Fruit fly (Drosophila melanogaster): ENCODE measurements around the gene Cnb.

- no peak for TF ChIP-seq CG4496 (GFP tag; IDR thresholded peaks at IDR 0.05)
- TF ChIP-seq CG34367 (tag; optimal IDR thresholded peaks at IDR 0.05): no peak
- no peak for TF ChIP-seq CG32121 (GFP tag; IDR thresholded peaks at IDR 0.05)
- TF ChIP-seq Pif1B (GFP tag; optimal IDR thresholded peaks at IDR 0.05): no peak
- no peak for TF ChIP-seq EcR (GFP tag; optimal IDR thresholded peaks at IDR 0.05)
- no peak for TF ChIP-seq CG14655 (GFP tag; optimal IDR thresholded peaks at IDR 0.05)
- TF ChIP-seq CG15710 (tag; optimal IDR thresholded peaks at IDR 0.05): no peak
- TF ChIP-seq CG13204 (GFP tag; optimal IDR thresholded peaks at IDR 0.05): no peak
- TF ChIP-seq gl (tag; optimal IDR thresholded peaks at IDR 0.05): no peak
- no peak for TF ChIP-seq CG9948 (tag; optimal IDR thresholded peaks at IDR 0.05)
- TF ChIP-seq CG12605 (GFP tag; IDR thresholded peaks at IDR 0.05): no peak
Observed at dm6 chr3L:1916617-1917016, 30.7 kb upstream of the Cnb start.
